Fruit fly (Drosophila melanogaster): ENCODE data around the gene Tmf.
A peak's percentile ranks its signal among the peaks of the same experiment; 100 is the strongest.

Tmf gene

DNA sequence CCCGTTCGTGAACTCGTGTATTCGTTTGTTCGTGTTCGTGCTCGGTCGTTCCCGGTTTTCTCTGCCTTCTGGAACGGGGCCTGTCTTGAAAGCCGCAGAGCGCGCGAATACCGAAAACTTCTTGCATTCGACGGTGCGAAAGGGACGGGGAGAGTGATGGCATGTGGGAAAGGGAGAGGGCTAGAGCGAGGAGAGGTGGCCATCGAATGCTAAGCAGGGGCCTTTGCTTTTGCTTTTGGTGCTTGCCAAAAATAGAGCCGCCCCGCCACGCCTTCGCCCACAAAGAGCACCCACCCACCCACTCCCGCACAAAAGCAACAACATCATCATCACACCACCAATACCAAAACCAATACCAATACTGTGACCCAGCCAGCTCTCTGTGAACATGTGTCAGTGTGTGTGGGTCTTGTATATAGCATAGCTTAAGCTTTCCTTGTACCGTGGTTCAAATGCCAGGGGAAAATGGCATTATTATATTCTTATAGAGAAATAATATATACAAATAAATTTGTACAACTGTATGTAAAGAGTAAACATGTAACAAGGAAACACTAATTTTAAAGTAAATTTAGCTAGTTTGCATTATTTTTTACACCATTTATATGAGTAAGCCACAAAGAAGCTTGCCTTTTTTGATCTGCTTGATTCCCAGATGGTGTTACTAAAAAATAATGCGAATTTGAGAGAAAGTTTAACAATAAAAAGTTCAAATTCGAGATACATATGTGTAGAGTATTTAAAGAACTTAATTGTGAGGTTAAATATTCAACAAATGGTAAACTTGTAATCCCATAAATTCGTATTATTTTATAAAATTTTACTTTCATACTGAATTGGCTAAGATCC lies 23.3 kb downstream of the Tmf start, which contains the start of gene CG14434 (continued):
- TF ChIP-seq Antp (GFP tag; optimal IDR thresholded peaks at IDR 0.05): peak; percentile 26
- TF ChIP-seq MTF-1 (GFP tag; optimal IDR thresholded peaks at IDR 0.05; ENCODE audit: borderline replicate concordance): no peak
- peak; percentile 77 for TF ChIP-seq tin (GFP tag; optimal IDR thresholded peaks at IDR 0.05)
- no peak for TF ChIP-seq Dll (GFP tag; IDR thresholded peaks at IDR 0.05; ENCODE audit: partially characterized antibody)
- TF ChIP-seq CG6791 (GFP tag; IDR thresholded peaks at IDR 0.05; ENCODE audit: partially characterized antibody): no peak
- TF ChIP-seq CG9932 (GFP tag; IDR thresholded peaks at IDR 0.05): peak; percentile 47
- TF ChIP-seq CG16863 (GFP tag; optimal IDR thresholded peaks at IDR 0.05): peak; percentile 70
- no peak for TF ChIP-seq dati (GFP tag; IDR thresholded peaks at IDR 0.05)
- TF ChIP-seq crol (GFP tag; IDR thresholded peaks at IDR 0.05): peak; percentile 83
- TF ChIP-seq CHES-1-like (GFP tag; optimal IDR thresholded peaks at IDR 0.05): peak; percentile 6
- 0 out of 2 replicates have a peak, but pooled peaks have one; percentile 6 for TF ChIP-seq amos (GFP tag; IDR thresholded peaks at IDR 0.05; ENCODE audit: partially characterized antibody)
- no peak for TF ChIP-seq ato (GFP tag; IDR thresholded peaks at IDR 0.05; ENCODE audit: partially characterized antibody)
- TF ChIP-seq E2f1 (GFP tag; IDR thresholded peaks at IDR 0.05): peak; percentile 29
- TF ChIP-seq CG9876 (GFP tag; optimal IDR thresholded peaks at IDR 0.05): no peak
- no peak; the same call in 1 of the 2 replicates for TF ChIP-seq sob (GFP tag; IDR thresholded peaks at IDR 0.05)
- peak; percentile 73 for TF ChIP-seq CG4328 (GFP tag; optimal IDR thresholded peaks at IDR 0.05)
- peak; percentile 45 for TF ChIP-seq CG7786 (GFP tag; optimal IDR thresholded peaks at IDR 0.05)
- TF ChIP-seq az2 (GFP tag; optimal IDR thresholded peaks at IDR 0.05): peak; percentile 86
- peak; percentile 78 for TF ChIP-seq CG4360 (GFP tag; IDR thresholded peaks at IDR 0.05)
- no peak for TF ChIP-seq CG42726 (GFP tag; IDR thresholded peaks at IDR 0.05; ENCODE audit: partially characterized antibody)
- peak; percentile 44 for TF ChIP-seq pho (GFP tag; optimal IDR thresholded peaks at IDR 0.05)
- TF ChIP-seq Med (GFP tag): peak; percentile 66
- no peak for TF ChIP-seq prd (optimal IDR thresholded peaks at IDR 0.05)
- TF ChIP-seq prd (GFP tag; IDR thresholded peaks at IDR 0.05): peak; percentile 64; the same call in 2 of the 3 replicates
- no peak for TF ChIP-seq oc (tag; optimal IDR thresholded peaks at IDR 0.05)
- no peak; the same call in 1 of the 2 replicates for TF ChIP-seq Xrp1 (GFP tag; IDR thresholded peaks at IDR 0.05)
- TF ChIP-seq pan (optimal IDR thresholded peaks at IDR 0.05): no peak
- TF ChIP-seq pan (GFP tag; optimal IDR thresholded peaks at IDR 0.05 in 1 of 2, IDR thresholded peaks at IDR 0.05 in 1 of 2): peak in 1 of 2 experiments; percentile 40
- peak; percentile 38; the same call in 1 of the 2 replicates for TF ChIP-seq vvl (GFP tag; IDR thresholded peaks at IDR 0.05)
- no peak for TF ChIP-seq ttk (GFP tag; IDR thresholded peaks at IDR 0.05)
- no peak for TF ChIP-seq emc (GFP tag; optimal IDR thresholded peaks at IDR 0.05)
- TF ChIP-seq grn (GFP tag; optimal IDR thresholded peaks at IDR 0.05): no peak
- peak; percentile 79 for TF ChIP-seq Asciz (GFP tag; optimal IDR thresholded peaks at IDR 0.05)
- TF ChIP-seq fru (optimal IDR thresholded peaks at IDR 0.05): no peak
- TF ChIP-seq CG8944 (GFP tag; optimal IDR thresholded peaks at IDR 0.05): no peak
- TF ChIP-seq Camta (GFP tag; optimal IDR thresholded peaks at IDR 0.05): peak; percentile 68
- no peak for TF ChIP-seq CG8478 (optimal IDR thresholded peaks at IDR 0.05)
- peak; percentile 64 for TF ChIP-seq CG30020 (tag; optimal IDR thresholded peaks at IDR 0.05)
- TF ChIP-seq CG4854 (GFP tag; optimal IDR thresholded peaks at IDR 0.05): peak; percentile 40
- TF ChIP-seq Stat92E (GFP tag; optimal IDR thresholded peaks at IDR 0.05): no peak
- peak; percentile 26; the same call in 1 of the 3 replicates for TF ChIP-seq tgo (GFP tag; IDR thresholded peaks at IDR 0.05)
- no peak for TF ChIP-seq CG2129 (GFP tag; IDR thresholded peaks at IDR 0.05; ENCODE audit: partially characterized antibody)
- TF ChIP-seq Hr39 (optimal IDR thresholded peaks at IDR 0.05): no peak
- TF ChIP-seq CG33213 (GFP tag; optimal IDR thresholded peaks at IDR 0.05): peak; percentile 28
- TF ChIP-seq Gsc (GFP tag; IDR thresholded peaks at IDR 0.05): no peak
- peak; percentile 35 for TF ChIP-seq CTCF (GFP tag; optimal IDR thresholded peaks at IDR 0.05)
- no peak for TF ChIP-seq CG34376 (GFP tag; optimal IDR thresholded peaks at IDR 0.05)
- no peak for TF ChIP-seq eyg (GFP tag; optimal IDR thresholded peaks at IDR 0.05)
- TF ChIP-seq sim (GFP tag; IDR thresholded peaks at IDR 0.05): no peak
- peak; percentile 72 for TF ChIP-seq dysf (GFP tag; IDR thresholded peaks at IDR 0.05)
- TF ChIP-seq Awh (GFP tag; IDR thresholded peaks at IDR 0.05): no peak

Measured in whole organism, embryonic.